Worm (Caenorhabditis elegans) whole organism, young adult: ENCODE measurements around the gene Y54G11A.3.

Experiments used
- C06A6.2 ChIP-seq: fragments of 200-800 bp; sonication (Bioruptor generic); conservative IDR thresholded peaks from 2 replicates; pipeline ENCODE4 v1.3.6; 2022; ENCODE audit warnings: missing genetic modification characterization, missing compliant biosample characterization
- C17E4.6 ChIP-seq: fragments of 200-800 bp; sonication (Bioruptor generic); IDR thresholded peaks from 2 replicates; pipeline ENCODE4 v1.3.6; 2022; ENCODE audit warnings: missing genetic modification reagents, missing genetic modification characterization, missing compliant biosample characterization
- D2030.7 ChIP-seq: fragments of 200-800 bp; sonication (Bioruptor generic); IDR thresholded peaks from 2 replicates; pipeline ENCODE4 v1.3.6; 2022; ENCODE audit warnings: missing genetic modification reagents, missing genetic modification characterization, missing compliant biosample characterization
- F10E7.11 ChIP-seq: sonication (generic microtip); optimal IDR thresholded peaks from 2 replicates; lab custom pipeline; 2017; ENCODE audit warnings: mild to moderate bottlenecking, missing genetic modification characterization, moderate library complexity, missing compliant biosample characterization
- F23B12.7 ChIP-seq: sonication (generic microtip); optimal IDR thresholded peaks from 2 replicates; lab custom pipeline; 2017; ENCODE audit warnings: missing genetic modification characterization, mild to moderate bottlenecking, missing compliant biosample characterization, antibody characterized with exemption, moderate library complexity; ENCODE audit not compliant: insufficient read depth
- F33H1.4 ChIP-seq: fragments of 200-800 bp; sonication (Bioruptor generic); IDR thresholded peaks from 2 replicates; pipeline ENCODE4 v1.3.6; 2022; ENCODE audit warnings: missing genetic modification reagents, missing genetic modification characterization, missing compliant biosample characterization
- F52B5.7 ChIP-seq: sonication (generic microtip); optimal IDR thresholded peaks from 2 replicates; lab custom pipeline; 2016; ENCODE audit warnings: mild to moderate bottlenecking, missing genetic modification characterization, missing compliant biosample characterization
- K12H6.12 ChIP-seq: fragments of 200-800 bp; sonication (Bioruptor generic); optimal IDR thresholded peaks from 2 replicates; lab custom pipeline; 2018; ENCODE audit warnings: mild to moderate bottlenecking, missing genetic modification characterization, missing compliant biosample characterization
- T07F8.4 ChIP-seq: sonication (generic microtip); optimal IDR thresholded peaks from 2 replicates; lab custom pipeline; 2016; ENCODE audit warnings: mild to moderate bottlenecking, missing genetic modification characterization, moderate library complexity, missing compliant biosample characterization
- Y56A3A.18 ChIP-seq: fragments of 200-800 bp; sonication (Bioruptor generic); IDR thresholded peaks from 2 replicates; pipeline ENCODE4 v1.3.6; 2022; ENCODE audit warnings: missing genetic modification reagents, missing genetic modification characterization, missing compliant biosample characterization
- ZK185.1 ChIP-seq: sonication (generic microtip); optimal IDR thresholded peaks from 2 replicates; lab custom pipeline; 2016; ENCODE audit warnings: mild to moderate bottlenecking, missing genetic modification characterization, missing compliant biosample characterization; ENCODE audit not compliant: poor library complexity, severe bottlenecking
- aptf-2 ChIP-seq: fragments of 200-800 bp; sonication (Bioruptor generic); conservative IDR thresholded peaks from 2 replicates; pipeline ENCODE4 v1.3.6; 2022; ENCODE audit warnings: missing genetic modification reagents, missing genetic modification characterization, missing compliant biosample characterization
- atf-7 ChIP-seq: sonication (generic microtip); optimal IDR thresholded peaks from 2 replicates; lab custom pipeline; 2017; ENCODE audit warnings: mild to moderate bottlenecking, missing genetic modification characterization, missing compliant biosample characterization
- bed-2 ChIP-seq: fragments of 200-800 bp; sonication (Bioruptor generic); IDR thresholded peaks from 2 replicates; pipeline ENCODE4 v1.3.6; 2022; ENCODE audit warnings: missing genetic modification reagents, missing genetic modification characterization, missing compliant biosample characterization
- ceh-27 ChIP-seq: fragments of 200-800 bp; sonication (Bioruptor generic); optimal IDR thresholded peaks from 2 replicates; lab custom pipeline; 2018; ENCODE audit warnings: mild to moderate bottlenecking, missing genetic modification characterization, moderate library complexity, missing compliant biosample characterization
- ceh-58 ChIP-seq: fragments of 200-800 bp; sonication (Bioruptor generic); IDR thresholded peaks from 2 replicates; pipeline ENCODE4 v1.3.6; 2022; ENCODE audit warnings: missing genetic modification characterization, missing compliant biosample characterization
- dpl-1 ChIP-seq: fragments of 150-350 bp; optimal IDR thresholded peaks from 2 replicates; lab custom pipeline; 2014; ENCODE audit warnings: missing biosample characterization, missing genetic modification reagents, missing genetic modification characterization
- efl-1 ChIP-seq: fragments of 150-350 bp; optimal IDR thresholded peaks from 2 replicates; lab custom pipeline; 2014; ENCODE audit warnings: missing biosample characterization, missing genetic modification reagents, missing genetic modification characterization
- fkh-3 ChIP-seq: sonication (generic microtip); optimal IDR thresholded peaks from 2 replicates; lab custom pipeline; 2016; ENCODE audit warnings: mild to moderate bottlenecking, missing genetic modification characterization, missing compliant biosample characterization
- gei-17 ChIP-seq: fragments of 200-800 bp; sonication (Bioruptor generic); optimal IDR thresholded peaks from 2 replicates; lab custom pipeline; 2018; ENCODE audit warnings: mild to moderate bottlenecking, missing genetic modification characterization, missing compliant biosample characterization
- hrde-1 ChIP-seq: sonication (generic microtip); optimal IDR thresholded peaks from 2 replicates; lab custom pipeline; 2016; ENCODE audit warnings: missing genetic modification characterization, mild to moderate bottlenecking, missing compliant biosample characterization, moderate library complexity, missing genotype, missing genetic modification reagents, borderline replicate concordance
- let-526 ChIP-seq: fragments of 200-800 bp; sonication (Bioruptor generic); IDR thresholded peaks from 2 replicates; pipeline ENCODE4 v1.3.6; 2022; ENCODE audit warnings: missing genetic modification reagents, missing genetic modification characterization, missing compliant biosample characterization
- lin-35 ChIP-seq, 3 experiments: fragments of 150-350 bp in 2 of 3; sonication (generic microtip) in 1 of 3; optimal IDR thresholded peaks; 2 replicates each; lab custom pipeline; 2014 to 2018; ENCODE audit warnings: missing biosample characterization in 3 of 3, missing genetic modification characterization in 3 of 3, missing genetic modification reagents in 3 of 3
- lin-40 ChIP-seq: sonication (generic microtip); optimal IDR thresholded peaks from 2 replicates; lab custom pipeline; 2016; ENCODE audit warnings: missing genetic modification characterization, mild to moderate bottlenecking, missing compliant biosample characterization, missing genotype, missing genetic modification reagents
- lin-54 ChIP-seq: fragments of 200-800 bp; sonication (Bioruptor generic); optimal IDR thresholded peaks from 2 replicates; lab custom pipeline; 2018; ENCODE audit warnings: mild to moderate bottlenecking, missing genetic modification characterization, missing compliant biosample characterization
- lsl-1 ChIP-seq: fragments of 200-800 bp; sonication (Bioruptor generic); optimal IDR thresholded peaks from 2 replicates; lab custom pipeline; 2018; ENCODE audit warnings: mild to moderate bottlenecking, missing genetic modification characterization, moderate library complexity, missing compliant biosample characterization
- madf-10 ChIP-seq: sonication (generic microtip); optimal IDR thresholded peaks from 2 replicates; lab custom pipeline; 2016; ENCODE audit warnings: mild to moderate bottlenecking, missing genetic modification characterization, missing compliant biosample characterization
- madf-6 ChIP-seq: fragments of 200-800 bp; sonication (Bioruptor generic); IDR thresholded peaks from 2 replicates; pipeline ENCODE4 v1.3.6; 2022; ENCODE audit warnings: missing genetic modification reagents, missing genetic modification characterization, missing compliant biosample characterization
- mcd-1 ChIP-seq: fragments of 200-800 bp; sonication (Bioruptor generic); IDR thresholded peaks from 2 replicates; pipeline ENCODE4 v1.3.6; 2022; ENCODE audit warnings: missing genetic modification reagents, missing genetic modification characterization, missing compliant biosample characterization
- nfya-2 ChIP-seq: fragments of 200-800 bp; sonication (Bioruptor generic); IDR thresholded peaks from 2 replicates; pipeline ENCODE4 v1.3.6; 2022; ENCODE audit warnings: missing genetic modification reagents, missing genetic modification characterization, missing compliant biosample characterization
- nfyb-1 ChIP-seq: fragments of 200-800 bp; sonication (Bioruptor generic); IDR thresholded peaks from 2 replicates; pipeline ENCODE4 v1.3.6; 2022; ENCODE audit warnings: missing genetic modification reagents, missing genetic modification characterization, missing compliant biosample characterization
- nhr-120 ChIP-seq: fragments of 200-800 bp; sonication (Bioruptor generic); IDR thresholded peaks from 2 replicates; pipeline ENCODE4 v1.3.6; 2022; ENCODE audit warnings: missing genetic modification characterization, missing compliant biosample characterization
- nhr-27 ChIP-seq: fragments of 200-800 bp; sonication (Bioruptor generic); optimal IDR thresholded peaks from 2 replicates; lab custom pipeline; 2018; ENCODE audit warnings: mild to moderate bottlenecking, missing genetic modification characterization, moderate library complexity, missing compliant biosample characterization
- nhr-90 ChIP-seq: sonication (generic microtip); optimal IDR thresholded peaks from 2 replicates; lab custom pipeline; 2016; ENCODE audit warnings: missing genotype, mild to moderate bottlenecking, missing genetic modification characterization, missing compliant biosample characterization
- pbrm-1 ChIP-seq: fragments of 200-800 bp; sonication (Bioruptor generic); IDR thresholded peaks from 2 replicates; pipeline ENCODE4 v1.3.6; 2022; ENCODE audit warnings: missing genetic modification reagents, missing genetic modification characterization, missing compliant biosample characterization
- rcor-1 ChIP-seq: fragments of 200-800 bp; sonication (Bioruptor generic); IDR thresholded peaks from 2 replicates; pipeline ENCODE4 v1.3.6; 2022; ENCODE audit warnings: missing genetic modification reagents, missing genetic modification characterization, missing compliant biosample characterization
- repo-1 ChIP-seq: sonication (generic microtip); optimal IDR thresholded peaks from 2 replicates; lab custom pipeline; 2017; ENCODE audit warnings: mild to moderate bottlenecking, missing genetic modification characterization, missing compliant biosample characterization
- snpc-3.4 ChIP-seq: sonication (generic microtip); optimal IDR thresholded peaks from 2 replicates; lab custom pipeline; 2017; ENCODE audit warnings: missing genetic modification characterization, mild to moderate bottlenecking, missing compliant biosample characterization, antibody characterized with exemption, moderate library complexity, missing genotype, missing genetic modification reagents
- snpc-4 ChIP-seq, 5 experiments: fragments of 150-350 bp in 1 of 5; sonication (generic microtip) in 4 of 5; optimal IDR thresholded peaks; 2 replicates each; lab custom pipeline; 2014 to 2018; ENCODE audit warnings: missing genetic modification characterization in 5 of 5, missing biosample characterization in 3 of 5, antibody characterized with exemption in 2 of 5, mild to moderate bottlenecking in 2 of 5, missing compliant biosample characterization in 2 of 5, missing genotype in 2 of 5, moderate library complexity in 2 of 5, missing genetic modification reagents in 1 of 5
- somi-1 ChIP-seq: fragments of 200-800 bp; sonication (Bioruptor generic); optimal IDR thresholded peaks from 2 replicates; lab custom pipeline; 2018; ENCODE audit warnings: mild to moderate bottlenecking, missing genetic modification characterization, missing compliant biosample characterization
- xnd-1 ChIP-seq: sonication (generic microtip); optimal IDR thresholded peaks from 2 replicates; lab custom pipeline; 2016; ENCODE audit warnings: missing genotype, missing genetic modification reagents, missing genetic modification characterization, missing compliant biosample characterization
- zfh-2 ChIP-seq: fragments of 200-800 bp; sonication (Bioruptor generic); conservative IDR thresholded peaks from 2 replicates; pipeline ENCODE4 v1.3.6; 2022; ENCODE audit warnings: missing genetic modification reagents, missing genetic modification characterization, missing compliant biosample characterization
- ztf-26 ChIP-seq: sonication (generic microtip); optimal IDR thresholded peaks from 2 replicates; lab custom pipeline; 2017; ENCODE audit warnings: missing genetic modification characterization, missing compliant biosample characterization
- ztf-28 ChIP-seq: fragments of 200-800 bp; sonication (Bioruptor generic); IDR thresholded peaks from 2 replicates; pipeline ENCODE4 v1.3.6; 2022; ENCODE audit warnings: missing genetic modification reagents, missing genetic modification characterization, missing compliant biosample characterization
- ztf-3 ChIP-seq: fragments of 200-800 bp; sonication (Bioruptor generic); optimal IDR thresholded peaks from 2 replicates; lab custom pipeline; 2018; ENCODE audit warnings: mild to moderate bottlenecking, missing genetic modification characterization, missing compliant biosample characterization

Y54G11A.3 gene

DNA sequence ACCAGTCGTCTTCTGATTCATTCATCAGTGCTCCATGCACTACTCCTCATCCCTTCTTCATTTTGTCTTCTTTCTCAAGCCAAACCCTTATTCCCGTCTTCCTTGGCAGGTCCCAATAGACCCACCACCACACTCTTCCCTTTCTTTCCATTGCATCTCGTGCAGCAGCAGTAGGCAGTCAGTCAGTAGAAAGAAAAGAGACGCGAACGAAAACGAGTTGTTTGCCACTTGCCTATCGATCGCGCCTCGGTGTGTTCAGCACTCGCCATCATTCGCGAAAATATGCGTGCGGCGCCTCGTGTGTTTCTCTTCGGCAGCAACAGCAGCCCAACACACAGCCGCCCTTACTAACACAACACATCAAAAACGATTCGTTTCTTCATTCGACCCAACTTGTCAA lies 26.9 kb upstream of the Y54G11A.3 start (continued):
- no peak for TF ChIP-seq hrde-1
- TF ChIP-seq gei-17 = no peak
- TF ChIP-seq nhr-120 (GFP tag; lab: Robert Waterston, UW) = no peak
- TF ChIP-seq C06A6.2 (GFP tag; lab: Robert Waterston, UW) = 0 out of 2 replicates have a peak, but pooled peaks have one; percentile 36
- no peak for TF ChIP-seq nfya-2 (GFP tag; lab: Robert Waterston, UW)
- TF ChIP-seq rcor-1 (GFP tag; lab: Robert Waterston, UW) = peak; percentile 50; the same call in 1 of the 2 replicates
- peak; percentile 15 for TF ChIP-seq lin-40 (tag; lab: Kevin White, UChicago)
- peak; percentile 43; the same call in 1 of the 2 replicates for TF ChIP-seq mcd-1
- TF ChIP-seq F33H1.4 (GFP tag; lab: Robert Waterston, UW) = no peak
- peak; percentile 56; the same call in 1 of the 2 replicates for TF ChIP-seq pbrm-1 (GFP tag; lab: Robert Waterston, UW)
- TF ChIP-seq lin-35 (GFP tag; optimal IDR thresholded peaks at IDR 0.05; lab: Kevin White, UChicago) = peak in 1 of 3 experiments; percentile 0
- no peak for TF ChIP-seq F52B5.7 (tag; lab: Kevin White, UChicago)
- TF ChIP-seq ztf-28 (GFP tag; lab: Robert Waterston, UW) = no peak
- TF ChIP-seq madf-10 = no peak
- no peak for TF ChIP-seq C17E4.6
- no peak for TF ChIP-seq repo-1
- TF ChIP-seq snpc-4 (GFP tag; optimal IDR thresholded peaks at IDR 0.05; lab: Kevin White, UChicago) = no peak
- peak in 1 of 4 experiments; percentile 19 for TF ChIP-seq snpc-4 (tag; optimal IDR thresholded peaks at IDR 0.05; lab: Kevin White, UChicago)

DNA sequence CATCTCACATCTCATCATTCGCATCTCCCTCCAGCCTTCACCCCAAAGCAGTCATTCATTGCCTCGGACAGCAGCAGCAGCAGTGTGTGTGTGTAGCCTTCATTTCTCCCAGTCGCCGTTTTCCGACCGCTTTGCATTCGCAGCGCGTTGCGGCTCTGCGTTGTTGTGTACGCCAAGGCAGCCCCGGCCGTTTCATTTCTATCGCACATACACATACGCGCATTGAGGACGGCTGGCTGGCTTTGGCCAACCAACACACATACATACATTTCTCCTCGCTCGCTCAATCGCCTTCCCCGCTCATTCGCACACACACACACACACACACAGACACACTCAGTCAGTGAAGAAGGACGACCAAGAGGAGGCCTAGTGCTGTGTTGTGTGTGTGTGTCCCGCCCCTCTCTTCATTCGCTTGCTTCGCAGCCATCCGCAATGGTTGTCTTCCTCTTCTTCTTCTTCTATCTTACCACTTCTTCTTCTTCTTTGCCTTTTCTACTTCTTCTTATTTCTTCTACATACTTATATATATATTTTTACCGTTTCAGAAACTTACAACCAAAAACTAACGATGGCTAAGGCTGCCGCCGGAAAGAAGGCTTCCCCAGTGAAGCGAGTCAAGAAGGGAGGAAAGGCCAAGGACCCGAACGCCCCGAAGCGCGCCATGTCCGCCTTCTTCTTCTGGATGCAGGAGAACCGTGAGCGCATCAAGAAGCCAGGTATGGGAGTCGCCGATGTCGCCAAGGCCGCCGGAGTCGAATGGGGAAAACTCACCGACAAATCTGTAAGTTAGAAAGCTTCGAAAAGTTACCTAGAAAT lies 26.1 kb upstream of the Y54G11A.3 start, which contains the start of gene hmg-1.1:
hmg-1.1 (plus strand) TSS at position 549 of the 819 bp plus-strand sequence.
- TF ChIP-seq ztf-26 (tag; lab: Kevin White, UChicago) (no peak), aptf-2 (GFP tag; lab: Robert Waterston, UW) (0 out of 2 replicates have a peak, but pooled peaks have one; percentile 42), F10E7.11 (no peak), fkh-3 (no peak), ZK185.1 (tag; lab: Kevin White, UChicago) (peak; percentile 41), lsl-1 (peak; percentile 8), F52B5.7 (tag; lab: Kevin White, UChicago) (no peak), somi-1 (peak; percentile 29), madf-6 (no peak), ceh-27 (GFP tag; lab: Kevin White, UChicago) (peak; percentile 87), nhr-90 (tag; lab: Kevin White, UChicago) (peak; percentile 52), F23B12.7 (tag; lab: Kevin White, UChicago) (no peak), K12H6.12 (tag; lab: Kevin White, UChicago) (peak; percentile 86), hrde-1 (no peak), T07F8.4 (tag; lab: Kevin White, UChicago) (no peak), atf-7 (tag; lab: Kevin White, UChicago) (peak; percentile 63), bed-2 (no peak), pbrm-1 (GFP tag; lab: Robert Waterston, UW) (peak; percentile 14; the same call in 1 of the 2 replicates), ztf-3 (no peak), efl-1 (GFP tag; lab: Kevin White, UChicago) (no peak), dpl-1 (GFP tag; lab: Kevin White, UChicago) (no peak), lin-54 (GFP tag; lab: Kevin White, UChicago) (peak; percentile 75), D2030.7 (GFP tag; lab: Robert Waterston, UW) (no peak), zfh-2 (GFP tag; lab: Robert Waterston, UW) (peak; percentile 87), Y56A3A.18 (GFP tag; lab: Robert Waterston, UW) (no peak), let-526 (0 out of 2 replicates have a peak, but pooled peaks have one; percentile 38), xnd-1 (tag; lab: Kevin White, UChicago) (no peak), ceh-58 (GFP tag; lab: Robert Waterston, UW) (no peak), nhr-27 (tag; lab: Kevin White, UChicago) (no peak), nfyb-1 (no peak; the same call in 1 of the 2 replicates), snpc-3.4 (tag; lab: Kevin White, UChicago) (no peak)
